Worm (Caenorhabditis elegans): ENCODE measurements around the gene C17H12.12.

C17H12.12 gene

ce11 chrIV:6767240-6767639 is 28.5 kb upstream of the C17H12.12 start (continued):
- peak; percentile 42 for TF ChIP-seq nhr-47 (tag; optimal IDR thresholded peaks at IDR 0.05)
- TF ChIP-seq isw-1 (GFP tag; IDR thresholded peaks at IDR 0.05), result no peak
- TF ChIP-seq mdl-1 (tag; optimal IDR thresholded peaks at IDR 0.05), result peak in 1 of 2 experiments; percentile 39
- peak; percentile 19 for TF ChIP-seq nhr-20 (tag; optimal IDR thresholded peaks at IDR 0.05)
- peak; percentile 52 for TF ChIP-seq unc-86 (tag; optimal IDR thresholded peaks at IDR 0.05)
- TF ChIP-seq swsn-7 (tag; optimal IDR thresholded peaks at IDR 0.05), result peak; percentile 57
- TF ChIP-seq ceh-8 (GFP tag; optimal IDR thresholded peaks at IDR 0.05), result no peak
- TF ChIP-seq ceh-88 (GFP tag; IDR thresholded peaks at IDR 0.05), result no peak
- TF ChIP-seq elt-2 (tag; optimal IDR thresholded peaks at IDR 0.05), result peak; percentile 28
- TF ChIP-seq jun-1 (tag; optimal IDR thresholded peaks at IDR 0.05), result peak; percentile 33
- no peak for TF ChIP-seq fkh-4 (tag; optimal IDR thresholded peaks at IDR 0.05; ENCODE audit: borderline replicate concordance)
- TF ChIP-seq unc-98 (GFP tag; IDR thresholded peaks at IDR 0.05), result no peak
- peak; percentile 32 for TF ChIP-seq lir-3 (tag; optimal IDR thresholded peaks at IDR 0.05; ENCODE audit: poor library complexity)
- peak; percentile 87 for TF ChIP-seq lin-14 (GFP tag; optimal IDR thresholded peaks at IDR 0.05)
- TF ChIP-seq snu-23 (GFP tag; optimal IDR thresholded peaks at IDR 0.05), result peak; percentile 61
- TF ChIP-seq mep-1 (tag; optimal IDR thresholded peaks at IDR 0.05), result peak; percentile 54
- TF ChIP-seq alr-1 (tag; optimal IDR thresholded peaks at IDR 0.05; ENCODE audit: borderline replicate concordance), result no peak
- peak; percentile 50 for TF ChIP-seq egl-13 (tag; optimal IDR thresholded peaks at IDR 0.05)
- TF ChIP-seq sox-4 (tag; optimal IDR thresholded peaks at IDR 0.05), result no peak
- TF ChIP-seq dpl-1 (GFP tag; optimal IDR thresholded peaks at IDR 0.05), result peak in 1 of 3 experiments; percentile 17
- TF ChIP-seq xbp-1 (tag; optimal IDR thresholded peaks at IDR 0.05), result peak; percentile 16
- TF ChIP-seq fkh-8 (tag; optimal IDR thresholded peaks at IDR 0.05), result peak; percentile 71
- no peak for TF ChIP-seq C34B4.2 (tag; optimal IDR thresholded peaks at IDR 0.05)
- TF ChIP-seq dsc-1 (tag; optimal IDR thresholded peaks at IDR 0.05), result peak; percentile 16
- TF ChIP-seq fkh-10 (GFP tag; optimal IDR thresholded peaks at IDR 0.05), result no peak
- no peak for TF ChIP-seq elt-3 (tag; optimal IDR thresholded peaks at IDR 0.05)
- no peak for TF ChIP-seq nhr-19 (GFP tag; conservative IDR thresholded peaks at IDR 0.05)
- TF ChIP-seq lin-39 (tag; optimal IDR thresholded peaks at IDR 0.05), result no peak
- no peak for TF ChIP-seq ceh-63 (GFP tag; optimal IDR thresholded peaks at IDR 0.05)
- TF ChIP-seq ceh-90 (tag; optimal IDR thresholded peaks at IDR 0.05), result no peak
- peak; percentile 42 to 46 for TF ChIP-seq lin-35 (GFP tag; optimal IDR thresholded peaks at IDR 0.05)
- no peak for TF ChIP-seq rnt-1 (tag; optimal IDR thresholded peaks at IDR 0.05)
- TF ChIP-seq lin-15B (tag; optimal IDR thresholded peaks at IDR 0.05), result no peak
- no peak for TF ChIP-seq egl-27 (tag; optimal IDR thresholded peaks at IDR 0.05)
- no peak for TF ChIP-seq mab-9 (GFP tag; IDR thresholded peaks at IDR 0.05)
- no peak for TF ChIP-seq nhr-28 (tag; optimal IDR thresholded peaks at IDR 0.05)
- TF ChIP-seq ama-1 (optimal IDR thresholded peaks at IDR 0.05), result no peak
- no peak for TF ChIP-seq sptf-1 (tag; optimal IDR thresholded peaks at IDR 0.05)
- TF ChIP-seq aha-1 (tag; optimal IDR thresholded peaks at IDR 0.05), result no peak
- TF ChIP-seq ceh-82 (tag; optimal IDR thresholded peaks at IDR 0.05), result peak; percentile 18 to 75 (median 41)
- no peak for TF ChIP-seq snpc-4 (tag; optimal IDR thresholded peaks at IDR 0.05)
- no peak for TF ChIP-seq vab-15 (tag; optimal IDR thresholded peaks at IDR 0.05)
- TF ChIP-seq blmp-1 (tag; optimal IDR thresholded peaks at IDR 0.05), result peak; percentile 64
- TF ChIP-seq F16B12.6 (tag; optimal IDR thresholded peaks at IDR 0.05), result no peak
- no peak for TF ChIP-seq nhr-85 (tag)
- TF ChIP-seq pax-3 (tag; optimal IDR thresholded peaks at IDR 0.05), result no peak
- TF ChIP-seq ztf-11 (tag; optimal IDR thresholded peaks at IDR 0.05), result no peak
- TF ChIP-seq zip-4 (GFP tag; optimal IDR thresholded peaks at IDR 0.05), result no peak
- no peak for TF ChIP-seq sup-37 (GFP tag; optimal IDR thresholded peaks at IDR 0.05)
- no peak for TF ChIP-seq unc-62 (GFP tag; optimal IDR thresholded peaks at IDR 0.05)
- TF ChIP-seq tlp-1 (tag; optimal IDR thresholded peaks at IDR 0.05), result no peak
- no peak for TF ChIP-seq C04F5.9 (tag; optimal IDR thresholded peaks at IDR 0.05)
- peak; percentile 58 for TF ChIP-seq tbx-2 (tag; optimal IDR thresholded peaks at IDR 0.05)

Measured in whole organism, L1 larva.